Worm (Caenorhabditis elegans): ENCODE data around the gene C50F4.10.

C50F4.10 gene

ce11 chrV:9546860-9547269, 15.5 kb upstream of the C50F4.10 start, which contains the start of gene his-37 (continued):
- peak; percentile 70 for TF ChIP-seq ama-1 (optimal IDR thresholded peaks at IDR 0.05)
- no peak for TF ChIP-seq ama-1 (GFP tag; optimal IDR thresholded peaks at IDR 0.05)
- TF ChIP-seq nhr-80 (tag; optimal IDR thresholded peaks at IDR 0.05) = peak; percentile 99
- TF ChIP-seq F57A8.1 (GFP tag; optimal IDR thresholded peaks at IDR 0.05) = no peak
- peak; percentile 43 for TF ChIP-seq snpc-4 (GFP tag; optimal IDR thresholded peaks at IDR 0.05)
- TF ChIP-seq snpc-4 (tag; optimal IDR thresholded peaks at IDR 0.05) = peak; percentile 77 to 89 (median 84)
- no peak for TF ChIP-seq lsy-27 (tag; optimal IDR thresholded peaks at IDR 0.05; ENCODE audit: borderline replicate concordance, insufficient read depth)
- peak; percentile 78 for TF ChIP-seq cebp-1 (GFP tag; IDR thresholded peaks at IDR 0.05)
- TF ChIP-seq cebp-1 (tag; optimal IDR thresholded peaks at IDR 0.05) = peak; percentile 96
- TF ChIP-seq mes-4 (tag; optimal IDR thresholded peaks at IDR 0.05) = no peak
- TF ChIP-seq tbp1 (GFP tag; optimal IDR thresholded peaks at IDR 0.05) = peak; percentile 81
- TF ChIP-seq akir-1 (GFP tag; optimal IDR thresholded peaks at IDR 0.05) = peak; percentile 33
- TF ChIP-seq dox-1 (GFP tag; IDR thresholded peaks at IDR 0.05) = peak; percentile 98
- TF ChIP-seq lin-35 (GFP tag; optimal IDR thresholded peaks at IDR 0.05) = peak in 2 of 3 experiments; percentile 71 to 95
- peak; percentile 38 for TF ChIP-seq efl-1 (GFP tag; optimal IDR thresholded peaks at IDR 0.05)
- no peak for TF ChIP-seq fkh-3 (tag; optimal IDR thresholded peaks at IDR 0.05)
- peak; percentile 98 for TF ChIP-seq somi-1 (GFP tag; optimal IDR thresholded peaks at IDR 0.05)
- peak; percentile 48; the same call in 1 of the 2 replicates for TF ChIP-seq Y56A3A.18 (GFP tag; IDR thresholded peaks at IDR 0.05)
- TF ChIP-seq D2030.7 (GFP tag; IDR thresholded peaks at IDR 0.05) = 0 out of 2 replicates have a peak, but pooled peaks have one; percentile 13
- no peak for TF ChIP-seq mxl-1 (tag; optimal IDR thresholded peaks at IDR 0.05)
- peak; percentile 93 to 95 for TF ChIP-seq let-607 (tag; optimal IDR thresholded peaks at IDR 0.05)
- no peak for TF ChIP-seq T26A5.8 (tag; optimal IDR thresholded peaks at IDR 0.05)
- TF ChIP-seq unc-62 (GFP tag; optimal IDR thresholded peaks at IDR 0.05) = peak; percentile 88
- TF ChIP-seq madf-6 (GFP tag; IDR thresholded peaks at IDR 0.05) = peak; percentile 33; the same call in 1 of the 2 replicates
- peak; percentile 97 for TF ChIP-seq tlf-1 (GFP tag; optimal IDR thresholded peaks at IDR 0.05)
- TF ChIP-seq madf-3 (GFP tag; IDR thresholded peaks at IDR 0.05) = peak; percentile 93
- no peak for TF ChIP-seq snpc-1.1 (tag; optimal IDR thresholded peaks at IDR 0.05; ENCODE audit: insufficient read depth)
- no peak for TF ChIP-seq mel-28 (tag; optimal IDR thresholded peaks at IDR 0.05; ENCODE audit: borderline replicate concordance)
- no peak for TF ChIP-seq attf-6 (GFP tag; IDR thresholded peaks at IDR 0.05)
- TF ChIP-seq C17E4.6 (GFP tag; IDR thresholded peaks at IDR 0.05) = peak; percentile 40; the same call in 1 of the 2 replicates
- peak; percentile 69 for TF ChIP-seq lin-26 (GFP tag; IDR thresholded peaks at IDR 0.05)
- no peak for TF ChIP-seq aptf-2 (GFP tag; conservative IDR thresholded peaks at IDR 0.05)
- no peak for TF ChIP-seq nhr-27 (tag; optimal IDR thresholded peaks at IDR 0.05)
- TF ChIP-seq lin-54 (GFP tag; optimal IDR thresholded peaks at IDR 0.05) = peak; percentile 94
- TF ChIP-seq bed-2 (GFP tag; IDR thresholded peaks at IDR 0.05) = no peak
- TF ChIP-seq egl-18 (GFP tag; IDR thresholded peaks at IDR 0.05) = peak; percentile 96
- TF ChIP-seq nhr-120 (GFP tag; IDR thresholded peaks at IDR 0.05) = 0 out of 2 replicates have a peak, but pooled peaks have one; percentile 57
- TF ChIP-seq atf-7 (tag; optimal IDR thresholded peaks at IDR 0.05) = peak; percentile 97
- peak; percentile 96 for TF ChIP-seq B0336.3 (GFP tag; IDR thresholded peaks at IDR 0.05)
- TF ChIP-seq Y67H2A.10 (GFP tag; conservative IDR thresholded peaks at IDR 0.05) = peak; percentile 52; the same call in 1 of the 2 replicates
- no peak for TF ChIP-seq F52B5.7 (tag; optimal IDR thresholded peaks at IDR 0.05)
- peak; percentile 55 for TF ChIP-seq F33H1.4 (GFP tag; IDR thresholded peaks at IDR 0.05)
- TF ChIP-seq zfh-2 (GFP tag; conservative IDR thresholded peaks at IDR 0.05) = peak; percentile 96
- TF ChIP-seq hsf-1 (GFP tag; IDR thresholded peaks at IDR 0.05) = no peak
- TF ChIP-seq snpc-3.4 (tag; optimal IDR thresholded peaks at IDR 0.05) = peak; percentile 21
- TF ChIP-seq F22D6.2 (tag; optimal IDR thresholded peaks at IDR 0.05) = peak; percentile 92
- TF ChIP-seq nfya-1 (tag; optimal IDR thresholded peaks at IDR 0.05; ENCODE audit: borderline replicate concordance, insufficient read depth) = no peak
- peak; percentile 94 for TF ChIP-seq repo-1 (tag; optimal IDR thresholded peaks at IDR 0.05)
- peak; percentile 29 for TF ChIP-seq B0261.1 (tag; optimal IDR thresholded peaks at IDR 0.05)

Measured in whole organism, young adult.